Worm (Caenorhabditis elegans) whole organism, L3 larva: ENCODE measurements around the gene ZC395.5.

Source experiments
- ceh-9 ChIP-seq: sonication (generic microtip); optimal IDR thresholded peaks from 2 replicates; lab custom pipeline; 2018; ENCODE audit warnings: missing biosample characterization, missing genetic modification characterization
- egl-27 ChIP-seq: sonication (generic microtip); optimal IDR thresholded peaks from 4 replicates; lab custom pipeline; 2017; ENCODE audit warnings: missing biosample characterization, missing genetic modification reagents, missing genetic modification characterization

DNA sequence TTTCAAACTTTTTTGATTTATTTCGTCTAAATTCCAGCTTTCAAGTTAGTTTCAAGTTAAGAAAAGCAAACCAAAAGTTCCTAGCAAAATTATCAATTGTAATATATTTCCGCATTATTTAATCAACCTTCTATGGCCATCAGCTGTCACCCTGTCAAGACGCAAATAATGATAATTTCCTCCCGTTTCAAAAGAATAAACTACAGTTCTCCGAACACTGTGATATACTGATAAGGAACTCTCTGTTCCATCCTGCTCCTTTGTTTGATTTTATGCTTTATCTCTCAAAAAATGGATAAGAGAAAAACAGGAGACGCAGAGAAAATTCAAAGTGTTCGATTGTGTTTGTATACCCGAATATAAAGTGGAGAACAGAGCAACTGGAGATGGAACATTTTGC is 23.6 kb downstream of the ZC395.5 start:
- TF ChIP-seq egl-27 = no peak
- TF ChIP-seq ceh-9 (tag; lab: Kevin White, UChicago) = no peak
